Worm (Caenorhabditis elegans): Measurements from ENCODE around the gene prp-8.

ce11 chrIII:8191695-8192094, 27.5 kb downstream of the prp-8 start, which contains the start of gene C50C3.1:
- TF ChIP-seq R02D3.7 (tag; optimal IDR thresholded peaks at IDR 0.05): no peak
- no peak for TF ChIP-seq fkh-10 (GFP tag; optimal IDR thresholded peaks at IDR 0.05)
- no peak for TF ChIP-seq nhr-76 (tag; optimal IDR thresholded peaks at IDR 0.05)
- TF ChIP-seq ceh-28 (tag; optimal IDR thresholded peaks at IDR 0.05): no peak
- no peak for TF ChIP-seq nhr-28 (tag; optimal IDR thresholded peaks at IDR 0.05)

Measured in whole organism, L3 larva.